Worm (Caenorhabditis elegans) whole organism, L3 larva: Measurements from ENCODE around the gene F40A3.2.

Source experiments
- R02D3.7 ChIP-seq: fragments of 150-350 bp; optimal IDR thresholded peaks from 2 replicates; lab custom pipeline; 2014; ENCODE audit warnings: missing biosample characterization, missing genetic modification characterization
- aly-2 ChIP-seq: fragments of 150-350 bp; optimal IDR thresholded peaks from 2 replicates; lab custom pipeline; 2014; ENCODE audit warnings: missing biosample characterization, missing genetic modification characterization
- ama-1 ChIP-seq: fragments of 150-350 bp; optimal IDR thresholded peaks from 2 replicates; lab custom pipeline; 2018
- ceh-16 ChIP-seq: sonication (generic microtip); optimal IDR thresholded peaks from 2 replicates; lab custom pipeline; 2017; ENCODE audit warnings: missing biosample characterization, missing genetic modification characterization
- ceh-28 ChIP-seq: fragments of 150-350 bp; optimal IDR thresholded peaks from 2 replicates; lab custom pipeline; 2014; ENCODE audit warnings: missing biosample characterization, missing genetic modification reagents, missing genetic modification characterization
- egl-27 ChIP-seq: sonication (generic microtip); optimal IDR thresholded peaks from 4 replicates; lab custom pipeline; 2017; ENCODE audit warnings: missing biosample characterization, missing genetic modification reagents, missing genetic modification characterization
- egl-5 ChIP-seq: fragments of 150-350 bp; optimal IDR thresholded peaks from 2 replicates; lab custom pipeline; 2017; ENCODE audit warnings: missing biosample characterization, missing genetic modification reagents, missing genetic modification characterization, inconsistent platforms
- elt-1 ChIP-seq: fragments of 150-350 bp; optimal IDR thresholded peaks from 2 replicates; lab custom pipeline; 2014; ENCODE audit warnings: missing biosample characterization, missing genetic modification characterization
- elt-2 ChIP-seq: sonication (generic microtip); optimal IDR thresholded peaks from 2 replicates; lab custom pipeline; 2016; ENCODE audit warnings: missing genetic modification reagents, mild to moderate bottlenecking, missing genetic modification characterization, missing compliant biosample characterization
- elt-3 ChIP-seq, 3 experiments: fragments of 150-350 bp in 1 of 3; sonication (generic microtip) in 2 of 3; optimal IDR thresholded peaks; 2 replicates in 2 of 3; 4 replicates in 1 of 3; lab custom pipeline; 2014 to 2017; ENCODE audit warnings: missing biosample characterization in 3 of 3, missing genetic modification characterization in 3 of 3
- eor-1 ChIP-seq, 2 experiments: fragments of 150-350 bp; optimal IDR thresholded peaks; 2 replicates each; lab custom pipeline; 2014 to 2018; ENCODE audit warnings: missing biosample characterization in 2 of 2, missing genetic modification characterization in 2 of 2
- fos-1 ChIP-seq: fragments of 150-350 bp; optimal IDR thresholded peaks from 2 replicates; lab custom pipeline; 2014; ENCODE audit warnings: missing biosample characterization, missing genetic modification characterization
- hmg-11 ChIP-seq: sonication (generic microtip); optimal IDR thresholded peaks from 2 replicates; lab custom pipeline; 2016; ENCODE audit warnings: missing genetic modification characterization, missing compliant biosample characterization
- lin-15B ChIP-seq: fragments of 150-350 bp; optimal IDR thresholded peaks from 2 replicates; lab custom pipeline; 2014; ENCODE audit warnings: missing biosample characterization, missing genetic modification characterization
- lin-39 ChIP-seq: fragments of 150-350 bp; optimal IDR thresholded peaks from 2 replicates; lab custom pipeline; 2018; ENCODE audit warnings: missing biosample characterization, missing genetic modification reagents, missing genetic modification characterization
- lsy-12 ChIP-seq: sonication (generic microtip); optimal IDR thresholded peaks from 2 replicates; lab custom pipeline; 2016; ENCODE audit warnings: mild to moderate bottlenecking, missing genetic modification characterization, missing compliant biosample characterization
- mdl-1 ChIP-seq: fragments of 150-350 bp; optimal IDR thresholded peaks from 2 replicates; lab custom pipeline; 2014; ENCODE audit warnings: missing biosample characterization, missing genetic modification characterization
- nhr-12 ChIP-seq: fragments of 150-350 bp; optimal IDR thresholded peaks from 2 replicates; lab custom pipeline; 2014; ENCODE audit warnings: missing biosample characterization, missing genetic modification characterization
- nhr-23 ChIP-seq: fragments of 150-350 bp; optimal IDR thresholded peaks from 2 replicates; lab custom pipeline; 2014; ENCODE audit warnings: missing biosample characterization, missing genetic modification reagents, missing genetic modification characterization
- nhr-237 ChIP-seq: fragments of 150-350 bp; optimal IDR thresholded peaks from 2 replicates; lab custom pipeline; 2014; ENCODE audit warnings: missing biosample characterization, missing genetic modification characterization
- nhr-25 ChIP-seq: sonication (generic microtip); optimal IDR thresholded peaks from 2 replicates; lab custom pipeline; 2017; ENCODE audit warnings: missing biosample characterization, missing genetic modification characterization
- nhr-28 ChIP-seq: fragments of 150-350 bp; optimal IDR thresholded peaks from 2 replicates; lab custom pipeline; 2014; ENCODE audit warnings: missing biosample characterization, missing genetic modification characterization
- nhr-43 ChIP-seq: sonication (generic microtip); optimal IDR thresholded peaks from 2 replicates; lab custom pipeline; 2016; ENCODE audit warnings: mild to moderate bottlenecking, missing genetic modification characterization, missing compliant biosample characterization; ENCODE audit not compliant: poor library complexity, severe bottlenecking
- nhr-67 ChIP-seq: fragments of 150-350 bp; optimal IDR thresholded peaks from 2 replicates; lab custom pipeline; 2014; ENCODE audit warnings: missing biosample characterization, missing genetic modification characterization
- nhr-77 ChIP-seq: fragments of 150-350 bp; optimal IDR thresholded peaks from 2 replicates; lab custom pipeline; 2014; ENCODE audit warnings: missing biosample characterization, missing genetic modification characterization
- pha-4 ChIP-seq: fragments of 150-350 bp; optimal IDR thresholded peaks from 2 replicates; lab custom pipeline; 2014; ENCODE audit warnings: missing biosample characterization, missing genetic modification reagents, missing genetic modification characterization
- pqm-1 ChIP-seq: fragments of 150-350 bp; optimal IDR thresholded peaks from 2 replicates; lab custom pipeline; 2017; ENCODE audit warnings: missing biosample characterization, missing genetic modification characterization, inconsistent platforms
- skn-1 ChIP-seq: fragments of 150-350 bp; optimal IDR thresholded peaks from 2 replicates; lab custom pipeline; 2014; ENCODE audit warnings: missing biosample characterization, missing genetic modification characterization
- snpc-4 ChIP-seq: fragments of 150-350 bp; optimal IDR thresholded peaks from 2 replicates; lab custom pipeline; 2014; ENCODE audit warnings: missing biosample characterization, missing genetic modification characterization
- tbx-2 ChIP-seq: sonication (generic microtip); optimal IDR thresholded peaks from 2 replicates; lab custom pipeline; 2016; ENCODE audit warnings: mild to moderate bottlenecking, missing genetic modification characterization, missing compliant biosample characterization
- unc-62 ChIP-seq: fragments of 150-350 bp; sonication (generic microtip); optimal IDR thresholded peaks from 4 replicates; lab custom pipeline; 2014; ENCODE audit warnings: missing biosample characterization, missing genetic modification reagents, missing genetic modification characterization

Gene F40A3.2

DNA sequence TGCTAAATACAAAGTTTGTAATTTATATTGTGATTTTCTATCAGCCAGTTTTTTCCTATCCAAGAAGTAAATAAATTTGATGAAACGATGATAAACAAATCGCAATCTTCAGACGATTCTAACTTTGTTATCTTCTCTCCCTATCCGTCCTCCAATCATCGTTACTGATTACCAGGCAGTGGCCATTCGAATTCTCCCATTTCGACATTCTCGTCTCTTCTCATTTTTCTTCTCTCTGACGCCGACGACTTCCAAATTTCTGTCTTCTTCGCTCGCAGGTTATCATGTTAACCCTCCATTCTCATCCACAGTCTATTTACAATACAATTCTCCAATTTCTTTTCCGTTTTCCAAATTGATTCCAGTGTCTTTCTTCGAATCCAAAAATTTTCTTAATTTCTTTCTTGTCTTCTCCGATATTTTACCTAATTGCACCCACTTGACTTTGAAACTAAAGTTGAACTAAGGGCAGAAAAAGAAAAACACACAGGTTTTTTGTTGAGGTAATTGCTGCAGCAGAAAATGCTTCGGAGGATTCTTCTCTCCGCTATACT, at the start of gene F40A3.2:
F40A3.2 (plus strand) TSS at position 504 of the 554 bp plus-strand sequence.
- TF ChIP-seq ceh-28 (tag; lab: Kevin White, UChicago) (no peak), nhr-43 (no peak), pqm-1 (tag; lab: Kevin White, UChicago) (no peak), lin-39 (tag; lab: Kevin White, UChicago) (no peak), ama-1 (lab: Kevin White, UChicago) (peak; percentile 27), ceh-16 (no peak), egl-27 (tag; lab: Kevin White, UChicago) (no peak)

DNA sequence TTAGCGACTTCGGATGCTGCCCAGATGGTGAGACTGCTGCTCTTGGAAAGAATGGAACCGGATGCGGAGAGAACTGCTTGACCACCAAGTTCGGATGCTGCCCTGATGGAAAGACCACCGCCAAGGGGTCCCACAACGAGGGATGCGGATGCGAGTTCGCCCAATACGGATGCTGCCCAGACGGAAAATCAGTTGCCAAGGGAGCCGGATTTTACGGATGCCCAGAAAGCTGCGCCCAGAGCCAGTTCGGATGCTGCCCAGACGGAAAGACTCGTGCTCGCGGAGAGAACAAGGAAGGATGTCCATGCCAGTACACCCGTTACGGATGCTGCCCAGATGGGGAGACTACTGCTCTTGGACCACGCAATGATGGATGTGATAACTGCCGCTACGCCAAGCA, 47.8 kb upstream of the F40A3.2 start:
- TF ChIP-seq lin-15B (tag; lab: Kevin White, UChicago) (no peak), unc-62 (no peak), nhr-77 (tag; lab: Kevin White, UChicago) (no peak), elt-1 (tag; lab: Kevin White, UChicago) (no peak), egl-5 (no peak), pqm-1 (tag; lab: Kevin White, UChicago) (no peak), lin-39 (tag; lab: Kevin White, UChicago) (no peak), nhr-25 (tag; lab: Kevin White, UChicago) (no peak), nhr-28 (tag; lab: Kevin White, UChicago) (no peak), nhr-23 (tag; lab: Kevin White, UChicago) (no peak), egl-27 (tag; lab: Kevin White, UChicago) (no peak), aly-2 (tag; lab: Kevin White, UChicago) (no peak), fos-1 (tag; lab: Kevin White, UChicago) (no peak), tbx-2 (tag; lab: Kevin White, UChicago) (no peak), pha-4 (tag; lab: Kevin White, UChicago) (no peak), lsy-12 (tag; lab: Kevin White, UChicago) (no peak), hmg-11 (tag; lab: Kevin White, UChicago) (no peak), skn-1 (tag; lab: Kevin White, UChicago) (no peak), nhr-12 (no peak), ceh-28 (tag; lab: Kevin White, UChicago) (no peak)

ce11 chrV:7836911-7837310, 41.8 kb upstream of the F40A3.2 start, which contains the start of gene txt-5:
Gene txt-5, minus strand, starts transcription at chrV:7837134.
- TF ChIP-seq elt-3 (tag; optimal IDR thresholded peaks at IDR 0.05; lab: Kevin White, UChicago) (peak in 2 of 3 experiments; percentile 29 to 50), nhr-23 (tag; lab: Kevin White, UChicago) (peak; percentile 71), nhr-237 (tag; lab: Kevin White, UChicago) (no peak), fos-1 (tag; lab: Kevin White, UChicago) (no peak)

- TF ChIP-seq lsy-12 (tag; lab: Kevin White, UChicago) (no peak), pha-4 (tag; lab: Kevin White, UChicago) (peak; percentile 50), elt-2 (tag; lab: Kevin White, UChicago) (no peak), ama-1 (lab: Kevin White, UChicago) (no peak), aly-2 (tag; lab: Kevin White, UChicago) (no peak), tbx-2 (tag; lab: Kevin White, UChicago) (no peak), R02D3.7 (tag; lab: Kevin White, UChicago) (no peak)
These were observed 40.9 kb upstream of the F40A3.2 start, which contains the start of gene ttr-33 for ce11 chrV:7837809-7838208. Gene ttr-33, minus strand, starts transcription at chrV:7837909.

DNA sequence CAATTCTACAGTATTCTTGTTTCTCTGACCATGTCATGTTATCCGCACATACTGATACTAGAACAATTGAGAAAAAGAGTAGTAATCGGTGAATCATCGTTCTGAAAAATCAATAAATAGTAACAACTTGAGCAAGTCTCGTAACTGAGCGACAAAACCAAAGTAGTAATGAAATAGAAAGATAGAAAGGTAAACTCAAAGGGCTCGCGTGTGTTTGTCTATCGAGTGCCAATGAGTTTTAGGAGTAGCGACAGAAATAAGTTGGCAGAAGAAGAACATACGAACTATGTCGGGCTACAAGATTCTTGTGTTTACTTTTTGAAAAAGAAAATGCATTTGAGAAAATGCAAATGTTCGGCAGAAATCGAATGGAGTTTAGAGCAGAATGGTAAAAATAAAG, 39.2 kb upstream of the F40A3.2 start, which contains the start of gene C37C3.12:
C37C3.12 (minus strand) TSS at position 101 of the 400 bp plus-strand sequence.
- TF ChIP-seq egl-27 (tag; lab: Kevin White, UChicago), result no peak
- TF ChIP-seq pha-4 (tag; lab: Kevin White, UChicago), result peak; percentile 78
- TF ChIP-seq, all 47 proteins: peak for 1

ce11 chrV:7842228-7842627, 36.5 kb upstream of the F40A3.2 start, which contains the start of gene grd-8:
Gene grd-8, plus strand, starts transcription at chrV:7842528.
- TF ChIP-seq egl-5 (no peak), lsy-12 (tag; lab: Kevin White, UChicago) (no peak), snpc-4 (tag; lab: Kevin White, UChicago) (no peak), nhr-237 (tag; lab: Kevin White, UChicago) (no peak), pqm-1 (tag; lab: Kevin White, UChicago) (no peak), ama-1 (lab: Kevin White, UChicago) (no peak), mdl-1 (tag; lab: Kevin White, UChicago) (no peak), nhr-67 (tag; lab: Kevin White, UChicago) (no peak), fos-1 (tag; lab: Kevin White, UChicago) (no peak), eor-1 (tag; optimal IDR thresholded peaks at IDR 0.05; lab: Kevin White, UChicago) (no peak), hmg-11 (tag; lab: Kevin White, UChicago) (no peak), nhr-43 (no peak), nhr-28 (tag; lab: Kevin White, UChicago) (no peak)
